Worm (Caenorhabditis elegans): ENCODE data around the gene col-139.

DNA sequence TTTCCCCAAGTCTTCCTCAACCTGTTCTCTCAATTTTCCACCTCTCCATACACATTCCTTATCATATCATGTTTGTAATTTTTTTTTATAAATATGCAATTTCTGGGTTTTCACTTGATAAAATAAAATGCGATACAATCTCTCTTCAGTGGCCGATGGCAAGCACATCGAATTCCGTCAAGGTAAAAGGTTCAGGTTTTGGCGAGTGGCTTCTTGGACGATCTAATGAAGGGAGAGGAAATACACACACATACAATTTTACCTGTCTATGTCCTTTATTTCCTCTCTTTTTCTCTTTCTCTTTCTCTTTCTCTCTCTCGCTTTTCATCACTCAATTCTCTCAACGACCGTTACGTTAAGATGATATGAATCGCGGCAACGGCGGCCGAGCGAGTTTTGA lies 2.3 kb downstream of the col-139 start:
- no peak for TF ChIP-seq mep-1 (tag; optimal IDR thresholded peaks at IDR 0.05)
- TF ChIP-seq hlh-11 (tag; optimal IDR thresholded peaks at IDR 0.05) = peak; percentile 58
- no peak for TF ChIP-seq pqm-1 (tag; optimal IDR thresholded peaks at IDR 0.05)
- no peak for TF ChIP-seq ztf-11 (tag; optimal IDR thresholded peaks at IDR 0.05)
- no peak for TF ChIP-seq nhr-25 (tag; optimal IDR thresholded peaks at IDR 0.05; ENCODE audit: borderline replicate concordance, insufficient read depth)
- no peak for TF ChIP-seq lsy-2 (tag; optimal IDR thresholded peaks at IDR 0.05)
- no peak for TF ChIP-seq ZK337.2 (GFP tag; IDR thresholded peaks at IDR 0.05)
- peak in 1 of 2 experiments; percentile 5 for TF ChIP-seq unc-62 (GFP tag; optimal IDR thresholded peaks at IDR 0.05 in 1 of 2)
- no peak for TF ChIP-seq unc-62 (tag; optimal IDR thresholded peaks at IDR 0.05)
- no peak for TF ChIP-seq skn-1 (tag; optimal IDR thresholded peaks at IDR 0.05)
- no peak for TF ChIP-seq egl-43 (GFP tag; IDR thresholded peaks at IDR 0.05)
- no peak for TF ChIP-seq fos-1 (tag; optimal IDR thresholded peaks at IDR 0.05)
- TF ChIP-seq arid-1 (GFP tag; conservative IDR thresholded peaks at IDR 0.05) = no peak

Measured in whole organism, L4 larva.